Worm (Caenorhabditis elegans) whole organism, L4 larva: ENCODE data around the gene C03C10.2.

Source experiments
- ZK546.5 ChIP-seq, 2 experiments: sonication (generic microtip); optimal IDR thresholded peaks; 2 replicates each; lab custom pipeline; 2017; ENCODE audit warnings: missing biosample characterization in 2 of 2, missing genetic modification characterization in 2 of 2
- egl-27 ChIP-seq: sonication (generic microtip); optimal IDR thresholded peaks from 3 replicates; lab custom pipeline; 2017; ENCODE audit warnings: missing biosample characterization, missing genetic modification reagents, missing genetic modification characterization
- lin-13 ChIP-seq: fragments of 150-350 bp; optimal IDR thresholded peaks from 2 replicates; lab custom pipeline; 2014; ENCODE audit warnings: missing biosample characterization, missing genetic modification reagents, missing genetic modification characterization
- lsy-2 ChIP-seq, 2 experiments: fragments of 150-350 bp in 1 of 2; sonication (generic microtip) in 1 of 2; optimal IDR thresholded peaks; 2 replicates each; lab custom pipeline; 2014 to 2017; ENCODE audit warnings: missing biosample characterization in 2 of 2, missing genetic modification characterization in 2 of 2
- nhr-25 ChIP-seq: sonication (generic microtip); optimal IDR thresholded peaks from 2 replicates; lab custom pipeline; 2017; ENCODE audit warnings: missing genetic modification characterization, mild to moderate bottlenecking, missing compliant biosample characterization, antibody characterized with exemption, moderate library complexity, borderline replicate concordance; ENCODE audit not compliant: insufficient read depth
- pha-4 ChIP-seq, 2 experiments: fragments of 150-350 bp in 1 of 2; fragments of 200-800 bp in 1 of 2; sonication (Bioruptor generic) in 1 of 2; IDR thresholded peaks in 1 of 2; optimal IDR thresholded peaks in 1 of 2; 2 replicates each; pipeline versions ENCODE4 v1.3.6 to Lab custom; 2014 to 2022; ENCODE audit warnings: missing genetic modification characterization in 2 of 2, missing genetic modification reagents in 2 of 2, missing biosample characterization in 1 of 2, missing compliant biosample characterization in 1 of 2
- ztf-11 ChIP-seq: fragments of 150-350 bp; optimal IDR thresholded peaks from 2 replicates; lab custom pipeline; 2014; ENCODE audit warnings: missing biosample characterization, missing genetic modification characterization

DNA sequence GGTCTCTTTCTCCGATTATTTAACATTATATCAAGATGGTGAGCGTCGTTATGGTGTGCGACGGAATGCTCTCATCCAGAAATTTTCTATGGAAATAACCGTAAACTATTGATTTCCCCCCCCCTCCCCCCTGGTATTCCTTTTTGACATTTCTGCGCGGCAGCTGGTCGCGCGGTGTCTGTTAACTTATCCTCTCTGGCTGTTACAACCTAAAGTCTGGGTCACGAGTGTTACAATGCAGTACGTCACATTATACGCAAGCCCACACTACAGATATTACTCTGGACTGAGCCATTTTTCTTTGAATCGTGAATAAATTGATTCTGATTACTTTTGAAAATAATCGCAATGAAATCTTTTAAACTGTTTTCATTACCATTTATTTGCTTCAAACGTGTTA is 41.7 kb upstream of the C03C10.2 start:
- TF ChIP-seq ztf-11 (tag; lab: Kevin White, UChicago): no peak
- no peak for TF ChIP-seq pha-4 (GFP tag; IDR thresholded peaks at IDR 0.05; lab: Robert Waterston, UW)
- no peak for TF ChIP-seq pha-4 (tag; optimal IDR thresholded peaks at IDR 0.05; lab: Kevin White, UChicago)
- no peak for TF ChIP-seq ZK546.5 (tag; optimal IDR thresholded peaks at IDR 0.05; lab: Kevin White, UChicago)
- TF ChIP-seq nhr-25 (tag; lab: Kevin White, UChicago): no peak
- TF ChIP-seq egl-27 (tag; lab: Kevin White, UChicago): no peak
- no peak for TF ChIP-seq lin-13 (GFP tag; lab: Kevin White, UChicago)
- TF ChIP-seq lsy-2 (tag; optimal IDR thresholded peaks at IDR 0.05; lab: Kevin White, UChicago): no peak
